Fruit fly (Drosophila melanogaster): Measurements from ENCODE around the gene CG14304.

Gene CG14304

dm6 chr3R:18559569-18559968 is 61.6 kb downstream of the CG14304 start, which contains the start of gene CG7691:
Gene CG7691, plus strand, starts transcription at chr3R:18559869.
- TF ChIP-seq Sox14 (GFP tag; optimal IDR thresholded peaks at IDR 0.05) = no peak
- no peak for TF ChIP-seq CG1621 (tag; optimal IDR thresholded peaks at IDR 0.05)
- no peak for TF ChIP-seq CG8319 (GFP tag; optimal IDR thresholded peaks at IDR 0.05)
- TF ChIP-seq salr (GFP tag; optimal IDR thresholded peaks at IDR 0.05) = no peak
- TF ChIP-seq dsx (GFP tag; optimal IDR thresholded peaks at IDR 0.05; ENCODE audit: poor library complexity, severe bottlenecking) = no peak
- no peak for TF ChIP-seq CG16779 (tag; optimal IDR thresholded peaks at IDR 0.05)
- TF ChIP-seq CG6854 (GFP tag; optimal IDR thresholded peaks at IDR 0.05) = no peak
- no peak for TF ChIP-seq CG8632 (GFP tag; optimal IDR thresholded peaks at IDR 0.05)
- no peak for TF ChIP-seq CG34406 (GFP tag; optimal IDR thresholded peaks at IDR 0.05)
- TF ChIP-seq Eip75B (GFP tag; optimal IDR thresholded peaks at IDR 0.05) = no peak
- TF ChIP-seq net (GFP tag; optimal IDR thresholded peaks at IDR 0.05) = no peak
- no peak for TF ChIP-seq Gug (GFP tag; IDR thresholded peaks at IDR 0.05)
- TF ChIP-seq CG11902 (GFP tag; optimal IDR thresholded peaks at IDR 0.05) = no peak
- TF ChIP-seq Ets96B (tag; optimal IDR thresholded peaks at IDR 0.05) = no peak
- no peak for TF ChIP-seq CG7368 (GFP tag; optimal IDR thresholded peaks at IDR 0.05)
- TF ChIP-seq lz (GFP tag; optimal IDR thresholded peaks at IDR 0.05) = no peak
- no peak for TF ChIP-seq eg (GFP tag; IDR thresholded peaks at IDR 0.05)
- TF ChIP-seq OdsH (GFP tag; optimal IDR thresholded peaks at IDR 0.05) = no peak
- no peak for TF ChIP-seq CG4318 (GFP tag; optimal IDR thresholded peaks at IDR 0.05)
- no peak for TF ChIP-seq CG6276 (GFP tag; optimal IDR thresholded peaks at IDR 0.05)

dm6 chr3R:18548787-18549186 is 72.3 kb downstream of the CG14304 start:
- TF ChIP-seq esn (GFP tag; optimal IDR thresholded peaks at IDR 0.05) = no peak
- no peak for TF ChIP-seq OdsH (GFP tag; optimal IDR thresholded peaks at IDR 0.05)

dm6 chr3R:18546972-18547371 is 74.2 kb downstream of the CG14304 start:
- TF ChIP-seq Lpt (GFP tag; optimal IDR thresholded peaks at IDR 0.05) = no peak
- TF ChIP-seq Sox15 (GFP tag; optimal IDR thresholded peaks at IDR 0.05) = no peak
- TF ChIP-seq Hr39 (GFP tag; optimal IDR thresholded peaks at IDR 0.05) = no peak
- TF ChIP-seq Ets96B (tag; optimal IDR thresholded peaks at IDR 0.05) = no peak
- TF ChIP-seq CG3032 (tag; optimal IDR thresholded peaks at IDR 0.05) = no peak
- no peak for TF ChIP-seq CG8319 (GFP tag; optimal IDR thresholded peaks at IDR 0.05)
- TF ChIP-seq Hr4 (GFP tag; optimal IDR thresholded peaks at IDR 0.05) = no peak
- no peak for TF ChIP-seq CG6163 (GFP tag; IDR thresholded peaks at IDR 0.05)
- TF ChIP-seq topi (GFP tag; optimal IDR thresholded peaks at IDR 0.05) = no peak
- TF ChIP-seq pdm3 (GFP tag; optimal IDR thresholded peaks at IDR 0.05) = no peak
- TF ChIP-seq OdsH (GFP tag; optimal IDR thresholded peaks at IDR 0.05) = no peak
- no peak for TF ChIP-seq Sox102F (GFP tag; optimal IDR thresholded peaks at IDR 0.05)
- TF ChIP-seq Eip93F (GFP tag; optimal IDR thresholded peaks at IDR 0.05) = no peak
- TF ChIP-seq eg (GFP tag; IDR thresholded peaks at IDR 0.05) = no peak
- no peak for TF ChIP-seq CG11762 (GFP tag; optimal IDR thresholded peaks at IDR 0.05; ENCODE audit: insufficient read depth)
- no peak for TF ChIP-seq CG4318 (GFP tag; optimal IDR thresholded peaks at IDR 0.05)
- TF ChIP-seq Hr38 (GFP tag; optimal IDR thresholded peaks at IDR 0.05) = no peak
- no peak for TF ChIP-seq Blimp-1 (GFP tag; optimal IDR thresholded peaks at IDR 0.05)
- no peak for TF ChIP-seq fkh (GFP tag; optimal IDR thresholded peaks at IDR 0.05)
- no peak for TF ChIP-seq dsx (GFP tag; optimal IDR thresholded peaks at IDR 0.05; ENCODE audit: poor library complexity, severe bottlenecking)

- TF ChIP-seq CG8632 (GFP tag; optimal IDR thresholded peaks at IDR 0.05) (no peak), spab (GFP tag; optimal IDR thresholded peaks at IDR 0.05) (no peak), Sox15 (GFP tag; optimal IDR thresholded peaks at IDR 0.05) (no peak)
These were observed 75.0 kb downstream of the CG14304 start for dm6 chr3R:18546159-18546558.
